Worm (Caenorhabditis elegans) whole organism, midembryonic: ENCODE data around the gene W07E11.1.

Experiments used
- flt-1 ChIP-seq: fragments of 200-800 bp; sonication (Bioruptor generic); IDR thresholded peaks from 2 replicates; pipeline ENCODE4 v1.3.6; 2022; ENCODE audit warnings: missing genetic modification characterization, missing compliant biosample characterization
- med-1 ChIP-seq: sonication (generic microtip); optimal IDR thresholded peaks from 2 replicates; lab custom pipeline; 2017; ENCODE audit warnings: missing genetic modification characterization, mild to moderate bottlenecking, missing compliant biosample characterization, antibody characterized with exemption, missing genetic modification reagents; ENCODE audit not compliant: insufficient read depth
- tab-1 ChIP-seq: fragments of 200-800 bp; sonication (Bioruptor generic); IDR thresholded peaks from 2 replicates; pipeline ENCODE4 v1.3.6; 2022; ENCODE audit warnings: missing genetic modification characterization, missing compliant biosample characterization

- TF ChIP-seq tab-1 (GFP tag; lab: Robert Waterston, UW), result no peak
- TF ChIP-seq flt-1, result no peak
- TF ChIP-seq med-1, result no peak
Observed at ce11 chrX:10147236-10147635, 62.8 kb downstream of the W07E11.1 start.
